Worm (Caenorhabditis elegans): ENCODE results near the gene ulp-4.

ulp-4 gene

DNA sequence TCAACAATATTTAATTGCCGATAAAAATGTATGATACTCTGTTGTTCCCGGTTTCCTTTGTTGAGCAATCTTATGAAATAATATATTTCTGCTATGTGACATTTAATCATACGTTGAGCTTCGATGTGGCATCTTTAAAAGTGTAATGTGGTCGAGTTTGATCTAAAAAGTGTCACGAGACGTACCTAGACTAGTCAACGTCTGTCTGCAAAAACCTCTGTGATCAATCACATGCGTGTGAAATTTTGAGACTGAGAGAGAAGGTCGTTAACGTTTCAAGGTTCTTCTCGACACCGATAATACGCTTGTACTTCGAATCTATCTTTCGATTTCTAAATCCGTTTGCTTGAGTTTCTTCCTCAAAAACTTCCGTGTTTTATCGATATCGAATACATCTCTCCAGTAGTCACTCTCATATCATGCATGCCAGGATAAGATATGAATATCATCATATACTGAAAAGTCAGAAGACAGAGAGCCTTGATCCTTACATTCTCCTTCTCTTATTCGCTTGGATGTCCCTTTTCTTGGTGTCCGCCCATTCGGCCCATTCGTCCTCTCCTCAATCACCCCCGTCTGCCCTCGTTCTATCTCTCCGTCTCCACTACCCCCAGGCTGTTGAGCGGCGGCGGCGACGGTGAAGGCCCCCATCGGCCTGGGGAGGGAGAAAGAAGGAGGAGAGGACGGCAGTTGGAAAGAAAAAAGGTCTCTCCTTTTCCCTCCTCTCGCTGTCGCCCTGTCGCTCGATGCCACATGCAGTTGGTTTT is 1.3 kb upstream of the ulp-4 start (continued):
- TF ChIP-seq unc-55 (GFP tag; optimal IDR thresholded peaks at IDR 0.05) (peak; percentile 44), C34F6.9 (tag; optimal IDR thresholded peaks at IDR 0.05) (peak; percentile 45), ztf-1 (GFP tag; conservative IDR thresholded peaks at IDR 0.05) (no peak), crh-2 (tag; optimal IDR thresholded peaks at IDR 0.05) (peak; percentile 81), nhr-10 (tag; optimal IDR thresholded peaks at IDR 0.05) (no peak), snpc-4 (tag; optimal IDR thresholded peaks at IDR 0.05) (no peak), nhr-21 (tag; optimal IDR thresholded peaks at IDR 0.05) (peak; percentile 63), lin-13 (GFP tag; optimal IDR thresholded peaks at IDR 0.05) (peak; percentile 1)

DNA sequence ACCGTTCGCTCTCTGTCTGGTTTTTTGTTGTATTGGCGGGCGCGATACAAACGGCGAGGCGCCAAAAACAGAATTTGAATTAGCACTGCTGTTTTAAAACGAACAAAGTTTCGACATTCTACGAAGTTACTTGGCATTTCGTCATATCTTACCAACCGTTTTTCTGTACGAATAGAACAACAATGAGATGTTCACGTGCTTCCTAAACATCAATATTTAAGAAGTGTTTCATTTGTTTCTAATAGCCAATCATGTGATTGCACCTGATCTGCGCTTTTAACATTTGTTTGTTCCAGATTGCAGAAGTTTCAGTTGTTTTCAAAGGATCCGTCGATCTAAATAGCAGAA is 746 bp upstream of the ulp-4 start:
- TF ChIP-seq C34F6.9 (tag; optimal IDR thresholded peaks at IDR 0.05) = no peak
- TF ChIP-seq nhr-129 (tag; optimal IDR thresholded peaks at IDR 0.05) = peak; percentile 10
- TF ChIP-seq aly-2 (tag; optimal IDR thresholded peaks at IDR 0.05) = no peak
- TF ChIP-seq sem-4 (tag; optimal IDR thresholded peaks at IDR 0.05) = peak; percentile 29

DNA sequence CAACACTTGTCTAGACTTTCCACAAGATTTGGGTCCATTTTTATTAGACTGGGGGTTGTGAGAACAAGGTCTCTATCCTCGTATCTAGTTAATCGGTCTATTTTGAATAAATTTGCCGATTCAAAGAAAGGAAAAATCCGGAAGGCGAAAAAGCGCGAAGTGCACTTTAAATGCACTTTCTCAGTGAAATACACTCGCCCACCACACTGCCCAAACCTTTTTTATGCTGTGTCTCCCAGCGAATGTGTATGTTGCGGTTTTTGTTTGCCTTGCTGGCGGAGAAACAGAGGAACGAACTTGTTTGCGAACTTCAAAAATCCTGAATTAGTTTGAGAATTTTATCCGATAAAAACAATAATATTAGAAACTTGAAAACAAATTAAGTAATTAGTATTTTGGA is 1.0 kb downstream of the ulp-4 start:
- TF ChIP-seq nhr-21 (tag; optimal IDR thresholded peaks at IDR 0.05) (no peak), sma-9 (GFP tag; optimal IDR thresholded peaks at IDR 0.05) (peak; percentile 0), sma-9 (tag; optimal IDR thresholded peaks at IDR 0.05) (no peak)

DNA sequence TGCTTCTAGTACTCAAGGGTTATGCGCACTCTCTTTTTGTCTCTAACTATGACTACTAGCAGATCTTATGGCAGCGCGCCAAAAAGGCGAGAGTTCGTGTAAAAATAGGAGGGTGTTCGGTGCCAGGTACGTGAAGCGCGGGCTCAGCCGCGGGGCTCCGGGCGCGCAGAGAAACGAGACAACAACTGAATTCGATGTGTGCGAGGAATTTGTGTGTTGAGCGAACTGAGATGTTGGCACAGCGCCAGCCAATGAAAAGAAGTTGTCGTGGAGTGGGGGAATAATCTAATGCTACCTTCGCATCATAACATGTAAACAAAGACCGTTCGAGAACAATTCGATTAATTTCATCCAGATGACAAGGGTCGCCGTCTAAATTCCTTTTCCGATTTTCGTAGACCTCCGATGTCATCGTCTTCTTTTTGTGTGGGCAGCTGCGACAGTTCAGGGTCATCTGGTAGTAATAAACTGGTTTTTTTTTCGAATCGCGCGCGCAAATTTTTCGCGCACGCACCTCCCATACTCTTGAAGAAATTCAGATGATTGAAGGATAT is 1.7 kb downstream of the ulp-4 start:
- peak; percentile 44 to 78 for TF ChIP-seq lsy-2 (tag; optimal IDR thresholded peaks at IDR 0.05)
- TF ChIP-seq dmd-4 (tag; optimal IDR thresholded peaks at IDR 0.05) = no peak
- no peak for TF ChIP-seq lin-39 (tag; optimal IDR thresholded peaks at IDR 0.05)
- no peak for TF ChIP-seq R02D3.7 (tag; optimal IDR thresholded peaks at IDR 0.05)
- no peak for TF ChIP-seq sem-4 (tag; optimal IDR thresholded peaks at IDR 0.05)
- no peak for TF ChIP-seq ceh-16 (tag; optimal IDR thresholded peaks at IDR 0.05)
- peak; percentile 44 for TF ChIP-seq crh-2 (tag; optimal IDR thresholded peaks at IDR 0.05)
- TF ChIP-seq peb-1 (tag; optimal IDR thresholded peaks at IDR 0.05) = no peak
- TF ChIP-seq ztf-11 (tag; optimal IDR thresholded peaks at IDR 0.05) = no peak
- no peak for TF ChIP-seq elt-1 (tag; optimal IDR thresholded peaks at IDR 0.05)
- no peak for TF ChIP-seq elt-3 (tag; optimal IDR thresholded peaks at IDR 0.05)
- TF ChIP-seq skn-1 (tag; optimal IDR thresholded peaks at IDR 0.05) = no peak
- TF ChIP-seq lin-13 (GFP tag; optimal IDR thresholded peaks at IDR 0.05) = no peak
- TF ChIP-seq nhr-237 (tag; optimal IDR thresholded peaks at IDR 0.05) = no peak
- no peak for TF ChIP-seq alr-1 (tag; optimal IDR thresholded peaks at IDR 0.05)
- TF ChIP-seq unc-55 (GFP tag; optimal IDR thresholded peaks at IDR 0.05) = peak; percentile 76
- TF ChIP-seq gmeb-1 (tag; optimal IDR thresholded peaks at IDR 0.05) = no peak
- peak; percentile 57 for TF ChIP-seq Y55F3AM.14 (GFP tag; optimal IDR thresholded peaks at IDR 0.05)
- TF ChIP-seq nhr-23 (tag; optimal IDR thresholded peaks at IDR 0.05) = no peak
- TF ChIP-seq egl-27 (tag; optimal IDR thresholded peaks at IDR 0.05) = peak; percentile 49
- no peak for TF ChIP-seq ZK546.5 (tag; optimal IDR thresholded peaks at IDR 0.05)
- peak; percentile 80 for TF ChIP-seq nhr-25 (tag; optimal IDR thresholded peaks at IDR 0.05)
- no peak for TF ChIP-seq fos-1 (tag; optimal IDR thresholded peaks at IDR 0.05)
- TF ChIP-seq nhr-11 (tag; optimal IDR thresholded peaks at IDR 0.05) = no peak
- peak; percentile 52 for TF ChIP-seq C34F6.9 (tag; optimal IDR thresholded peaks at IDR 0.05)
- TF ChIP-seq nhr-6 (tag; optimal IDR thresholded peaks at IDR 0.05) = no peak
- peak; percentile 65 for TF ChIP-seq lin-11 (tag; optimal IDR thresholded peaks at IDR 0.05)
- TF ChIP-seq mdl-1 (tag; optimal IDR thresholded peaks at IDR 0.05) = peak in 1 of 2 experiments; percentile 52
- no peak for TF ChIP-seq nhr-12 (tag; optimal IDR thresholded peaks at IDR 0.05)
- no peak for TF ChIP-seq aly-2 (tag; optimal IDR thresholded peaks at IDR 0.05)
- peak; percentile 66 for TF ChIP-seq sma-9 (GFP tag; optimal IDR thresholded peaks at IDR 0.05)
- TF ChIP-seq sma-9 (tag; optimal IDR thresholded peaks at IDR 0.05) = no peak
- TF ChIP-seq ceh-82 (tag; optimal IDR thresholded peaks at IDR 0.05) = no peak
- no peak for TF ChIP-seq nhr-77 (tag; optimal IDR thresholded peaks at IDR 0.05)
- TF ChIP-seq mab-5 (tag; optimal IDR thresholded peaks at IDR 0.05) = peak; percentile 23
- TF ChIP-seq unc-39 (tag; optimal IDR thresholded peaks at IDR 0.05) = no peak
- TF ChIP-seq nhr-10 (tag; optimal IDR thresholded peaks at IDR 0.05) = no peak
- peak; percentile 10 for TF ChIP-seq ama-1 (optimal IDR thresholded peaks at IDR 0.05)
- peak; percentile 27 for TF ChIP-seq blmp-1 (tag; optimal IDR thresholded peaks at IDR 0.05; ENCODE audit: insufficient read depth)
- peak; percentile 13 for TF ChIP-seq snpc-4 (tag; optimal IDR thresholded peaks at IDR 0.05)
- TF ChIP-seq nhr-21 (tag; optimal IDR thresholded peaks at IDR 0.05) = no peak
- peak; percentile 90 for TF ChIP-seq zag-1 (tag; optimal IDR thresholded peaks at IDR 0.05)
- no peak for TF ChIP-seq ztf-1 (GFP tag; conservative IDR thresholded peaks at IDR 0.05)
- TF ChIP-seq ztf-4 (tag; optimal IDR thresholded peaks at IDR 0.05) = no peak
- peak; percentile 60 for TF ChIP-seq sma-3 (GFP tag; optimal IDR thresholded peaks at IDR 0.05)
